Worm (Caenorhabditis elegans): Measurements from ENCODE around the gene irld-22.

irld-22 gene

DNA sequence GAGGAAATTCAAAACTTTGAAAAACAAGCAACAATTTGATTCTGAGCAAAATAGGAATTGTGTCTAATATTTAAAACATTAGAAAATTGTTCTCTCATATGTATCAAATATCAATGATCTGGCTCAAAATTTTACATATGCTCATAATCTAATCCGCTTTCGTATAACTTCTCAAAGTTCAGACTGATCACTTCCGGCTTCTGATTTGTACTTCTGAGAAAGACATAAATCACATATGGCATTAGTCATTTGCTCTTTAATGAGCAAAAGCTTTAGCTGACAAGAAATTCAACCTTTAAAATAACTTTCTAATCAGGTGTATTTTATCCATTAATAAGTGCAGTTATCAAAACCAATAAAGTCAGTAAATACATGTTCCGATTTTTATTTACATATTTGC, 44.1 kb downstream of the irld-22 start (continued):
- no peak for TF ChIP-seq unc-98 (GFP tag; IDR thresholded peaks at IDR 0.05)
- TF ChIP-seq C16A3.4 (tag; optimal IDR thresholded peaks at IDR 0.05) = no peak
- no peak for TF ChIP-seq nhr-12 (tag; optimal IDR thresholded peaks at IDR 0.05)
- no peak for TF ChIP-seq hlh-17 (GFP tag; optimal IDR thresholded peaks at IDR 0.05; ENCODE audit: borderline replicate concordance)
- no peak for TF ChIP-seq pag-3 (tag; optimal IDR thresholded peaks at IDR 0.05; ENCODE audit: borderline replicate concordance, insufficient read depth)
- no peak for TF ChIP-seq lin-13 (GFP tag; optimal IDR thresholded peaks at IDR 0.05)
- no peak for TF ChIP-seq zip-4 (GFP tag; optimal IDR thresholded peaks at IDR 0.05)
- TF ChIP-seq zag-1 (tag; optimal IDR thresholded peaks at IDR 0.05) = no peak
- no peak for TF ChIP-seq nhr-28 (tag; optimal IDR thresholded peaks at IDR 0.05)
- no peak for TF ChIP-seq fkh-10 (GFP tag; optimal IDR thresholded peaks at IDR 0.05)
- no peak for TF ChIP-seq aha-1 (tag; optimal IDR thresholded peaks at IDR 0.05)
- TF ChIP-seq ceh-88 (GFP tag; IDR thresholded peaks at IDR 0.05) = no peak
- TF ChIP-seq nhr-47 (tag; optimal IDR thresholded peaks at IDR 0.05) = peak; percentile 76
- no peak for TF ChIP-seq egl-27 (tag; optimal IDR thresholded peaks at IDR 0.05)
- TF ChIP-seq ces-1 (GFP tag; optimal IDR thresholded peaks at IDR 0.05) = no peak
- TF ChIP-seq nhr-11 (tag; optimal IDR thresholded peaks at IDR 0.05) = peak; percentile 39
- no peak for TF ChIP-seq jun-1 (tag; optimal IDR thresholded peaks at IDR 0.05)
- no peak for TF ChIP-seq lin-35 (GFP tag; optimal IDR thresholded peaks at IDR 0.05)

DNA sequence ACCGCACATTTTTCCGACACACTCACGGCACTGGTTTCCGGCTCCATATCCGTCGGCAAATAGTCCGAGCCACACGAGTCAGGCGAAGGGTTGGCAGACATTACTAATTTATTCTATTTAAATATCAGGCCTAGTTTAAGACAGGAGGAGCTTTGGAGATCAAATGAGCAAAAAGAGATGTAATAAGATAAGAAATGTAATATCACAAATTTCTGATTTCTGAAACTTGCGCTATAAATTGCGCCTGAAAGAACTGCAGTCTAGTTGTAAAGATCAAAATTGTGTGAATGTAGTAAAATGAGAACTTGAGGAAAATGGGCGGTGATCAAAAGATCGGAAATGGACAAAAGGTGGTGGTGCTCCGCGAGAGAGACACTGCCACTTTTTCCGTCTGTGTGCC, 45.2 kb downstream of the irld-22 start, which contains the start of gene nhr-186:
Gene nhr-186 (minus strand): TSS at position 101 of the 400 bp plus-strand sequence.
- TF ChIP-seq tlp-1 (tag; optimal IDR thresholded peaks at IDR 0.05) (no peak), efl-1 (optimal IDR thresholded peaks at IDR 0.05) (no peak), efl-1 (GFP tag; optimal IDR thresholded peaks at IDR 0.05 in 1 of 2) (peak in 1 of 2 experiments; percentile 76), fkh-10 (GFP tag; optimal IDR thresholded peaks at IDR 0.05) (peak; percentile 6)

DNA sequence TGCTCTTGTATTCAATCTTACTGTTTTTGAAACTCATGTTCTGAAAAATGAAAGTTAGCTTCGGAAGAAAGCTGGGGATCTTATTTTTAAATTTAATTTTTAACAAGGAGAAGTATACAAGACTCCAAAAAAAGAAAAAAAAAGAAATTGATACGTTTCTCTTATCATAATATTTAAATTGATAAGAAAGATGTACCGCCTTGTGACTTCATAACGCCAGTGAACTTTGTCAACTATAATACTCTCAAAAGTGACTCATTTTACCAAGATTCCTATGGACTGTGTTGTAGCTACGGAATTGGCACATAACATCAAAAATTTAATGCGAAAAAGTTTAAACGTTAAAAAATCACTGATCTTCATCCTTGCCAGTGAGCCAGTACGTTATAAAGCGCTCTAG, 48.2 kb downstream of the irld-22 start:
- TF ChIP-seq aha-1 (tag; optimal IDR thresholded peaks at IDR 0.05) = no peak
- TF ChIP-seq elt-2 (tag; optimal IDR thresholded peaks at IDR 0.05) = peak; percentile 76
